Worm (Caenorhabditis elegans) whole organism, L2 larva: Measurements from ENCODE around the gene his-2.

Experiments used
- F13H6.1 ChIP-seq: sonication (generic microtip); optimal IDR thresholded peaks from 2 replicates; lab custom pipeline; 2016; ENCODE audit warnings: missing genetic modification characterization, missing compliant biosample characterization
- R02D3.7 ChIP-seq: fragments of 150-350 bp; optimal IDR thresholded peaks from 2 replicates; lab custom pipeline; 2014; ENCODE audit warnings: missing biosample characterization, missing genetic modification characterization
- Y55F3AM.14 ChIP-seq: fragments of 200-800 bp; sonication (Bioruptor generic); optimal IDR thresholded peaks from 2 replicates; lab custom pipeline; 2018; ENCODE audit warnings: mild to moderate bottlenecking, missing genetic modification characterization, missing compliant biosample characterization
- aly-2 ChIP-seq: fragments of 150-350 bp; optimal IDR thresholded peaks from 2 replicates; lab custom pipeline; 2014; ENCODE audit warnings: missing biosample characterization, missing genetic modification characterization
- ama-1 ChIP-seq: fragments of 150-350 bp; optimal IDR thresholded peaks from 2 replicates; lab custom pipeline; 2018; ENCODE audit warnings: inconsistent platforms
- blmp-1 ChIP-seq: sonication (generic microtip); optimal IDR thresholded peaks from 2 replicates; lab custom pipeline; 2017; ENCODE audit warnings: missing genetic modification characterization, mild to moderate bottlenecking, missing compliant biosample characterization, antibody characterized with exemption, moderate library complexity; ENCODE audit not compliant: insufficient read depth
- ceh-16 ChIP-seq: fragments of 150-350 bp; optimal IDR thresholded peaks from 2 replicates; lab custom pipeline; 2014; ENCODE audit warnings: missing biosample characterization, missing genetic modification characterization
- ceh-82 ChIP-seq: fragments of 150-350 bp; optimal IDR thresholded peaks from 2 replicates; lab custom pipeline; 2014; ENCODE audit warnings: missing biosample characterization, missing genetic modification characterization
- crh-2 ChIP-seq: sonication (generic microtip); optimal IDR thresholded peaks from 2 replicates; lab custom pipeline; 2017; ENCODE audit warnings: missing biosample characterization, missing genetic modification characterization
- dmd-4 ChIP-seq: sonication (generic microtip); optimal IDR thresholded peaks from 2 replicates; lab custom pipeline; 2017; ENCODE audit warnings: missing biosample characterization, missing genetic modification characterization
- egl-27 ChIP-seq: sonication (generic microtip); optimal IDR thresholded peaks from 3 replicates; lab custom pipeline; 2017; ENCODE audit warnings: missing biosample characterization, missing genetic modification reagents, missing genetic modification characterization
- fos-1 ChIP-seq: fragments of 150-350 bp; optimal IDR thresholded peaks from 2 replicates; lab custom pipeline; 2014; ENCODE audit warnings: missing biosample characterization, missing genetic modification characterization
- gmeb-1 ChIP-seq: fragments of 150-350 bp; optimal IDR thresholded peaks from 2 replicates; lab custom pipeline; 2014; ENCODE audit warnings: missing biosample characterization, missing genetic modification characterization
- lin-11 ChIP-seq: fragments of 150-350 bp; sonication (generic microtip); optimal IDR thresholded peaks from 2 replicates; lab custom pipeline; 2014; ENCODE audit warnings: missing biosample characterization, missing genetic modification characterization, inconsistent platforms, mixed read lengths
- lin-39 ChIP-seq: fragments of 150-350 bp; optimal IDR thresholded peaks from 2 replicates; lab custom pipeline; 2014; ENCODE audit warnings: missing biosample characterization, missing genetic modification reagents, missing genetic modification characterization
- lsy-2 ChIP-seq, 2 experiments: fragments of 150-350 bp in 1 of 2; sonication (generic microtip) in 1 of 2; optimal IDR thresholded peaks; 2 replicates each; lab custom pipeline; 2014 to 2017; ENCODE audit warnings: missing biosample characterization in 2 of 2, missing genetic modification characterization in 2 of 2
- mab-5 ChIP-seq: fragments of 150-350 bp; optimal IDR thresholded peaks from 2 replicates; lab custom pipeline; 2014; ENCODE audit warnings: missing biosample characterization, missing genetic modification characterization
- mbf-1 ChIP-seq: sonication (generic microtip); optimal IDR thresholded peaks from 2 replicates; lab custom pipeline; 2017; ENCODE audit warnings: missing biosample characterization, missing genetic modification characterization
- nhr-10 ChIP-seq: sonication (generic microtip); optimal IDR thresholded peaks from 2 replicates; lab custom pipeline; 2017; ENCODE audit warnings: missing biosample characterization, missing genetic modification characterization
- nhr-11 ChIP-seq: fragments of 150-350 bp; optimal IDR thresholded peaks from 2 replicates; lab custom pipeline; 2014; ENCODE audit warnings: missing biosample characterization, missing genetic modification characterization
- nhr-129 ChIP-seq: fragments of 150-350 bp; optimal IDR thresholded peaks from 2 replicates; lab custom pipeline; 2014; ENCODE audit warnings: missing biosample characterization, missing genetic modification characterization
- nhr-21 ChIP-seq: fragments of 150-350 bp; optimal IDR thresholded peaks from 2 replicates; lab custom pipeline; 2014; ENCODE audit warnings: missing biosample characterization, missing genetic modification characterization
- nhr-237 ChIP-seq: fragments of 150-350 bp; optimal IDR thresholded peaks from 2 replicates; lab custom pipeline; 2014; ENCODE audit warnings: missing biosample characterization, missing genetic modification characterization
- nhr-6 ChIP-seq: fragments of 150-350 bp; optimal IDR thresholded peaks from 2 replicates; lab custom pipeline; 2014; ENCODE audit warnings: missing biosample characterization, missing genetic modification characterization
- nhr-77 ChIP-seq: fragments of 150-350 bp; optimal IDR thresholded peaks from 2 replicates; lab custom pipeline; 2014; ENCODE audit warnings: missing biosample characterization, missing genetic modification characterization
- peb-1 ChIP-seq: fragments of 150-350 bp; optimal IDR thresholded peaks from 2 replicates; lab custom pipeline; 2014; ENCODE audit warnings: missing biosample characterization, missing genetic modification characterization
- sem-4 ChIP-seq: fragments of 150-350 bp; optimal IDR thresholded peaks from 2 replicates; lab custom pipeline; 2014; ENCODE audit warnings: missing biosample characterization, missing genetic modification reagents, missing genetic modification characterization
- skn-1 ChIP-seq: sonication (generic microtip); optimal IDR thresholded peaks from 2 replicates; lab custom pipeline; 2017; ENCODE audit warnings: missing biosample characterization, missing genetic modification characterization
- sma-3 ChIP-seq: sonication (generic microtip); optimal IDR thresholded peaks from 2 replicates; lab custom pipeline; 2016; ENCODE audit warnings: missing genetic modification reagents, missing genetic modification characterization, missing compliant biosample characterization
- snpc-4 ChIP-seq: fragments of 150-350 bp; optimal IDR thresholded peaks from 2 replicates; lab custom pipeline; 2014; ENCODE audit warnings: missing biosample characterization, missing genetic modification characterization
- unc-39 ChIP-seq: fragments of 150-350 bp; optimal IDR thresholded peaks from 2 replicates; lab custom pipeline; 2014; ENCODE audit warnings: missing biosample characterization, missing genetic modification characterization
- unc-62 ChIP-seq: fragments of 150-350 bp; optimal IDR thresholded peaks from 2 replicates; lab custom pipeline; 2014; ENCODE audit warnings: missing biosample characterization, missing genetic modification reagents, missing genetic modification characterization
- zag-1 ChIP-seq: fragments of 150-350 bp; optimal IDR thresholded peaks from 2 replicates; lab custom pipeline; 2014; ENCODE audit warnings: missing biosample characterization, missing genetic modification characterization
- ztf-4 ChIP-seq: fragments of 150-350 bp; optimal IDR thresholded peaks from 2 replicates; lab custom pipeline; 2014; ENCODE audit warnings: missing biosample characterization, missing genetic modification characterization

Gene his-2

DNA sequence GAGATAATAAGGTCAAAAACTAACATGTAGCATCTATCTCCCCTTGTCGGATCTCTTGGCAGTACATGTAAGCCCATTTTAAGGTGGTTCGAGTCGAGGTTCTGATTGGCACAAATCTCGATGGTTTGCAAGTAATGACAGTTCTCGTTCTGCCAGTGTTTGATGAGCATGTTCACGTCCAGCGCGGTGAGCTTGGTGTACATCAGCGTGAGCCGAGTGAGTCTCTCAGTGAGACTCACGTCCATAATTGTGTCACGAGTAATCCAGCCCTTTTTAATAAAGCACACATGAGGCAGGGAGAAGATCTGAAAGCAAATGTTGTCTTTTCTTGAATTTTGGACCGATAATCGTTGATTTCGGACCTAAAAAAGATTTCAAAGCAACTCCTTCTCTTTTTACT is 9.3 kb downstream of the his-2 start, which contains the start of gene T10C6.16:
Gene T10C6.16, minus strand, starts transcription at position 245 of the 400 bp plus-strand sequence.
- no peak for TF ChIP-seq snpc-4 (tag; lab: Kevin White, UChicago)
- TF ChIP-seq nhr-11 (tag; lab: Kevin White, UChicago): no peak
- no peak for TF ChIP-seq R02D3.7 (tag; lab: Kevin White, UChicago)
- no peak for TF ChIP-seq unc-62 (GFP tag; lab: Kevin White, UChicago)
- no peak for TF ChIP-seq Y55F3AM.14 (GFP tag; lab: Kevin White, UChicago)
- no peak for TF ChIP-seq gmeb-1 (tag; lab: Kevin White, UChicago)

DNA sequence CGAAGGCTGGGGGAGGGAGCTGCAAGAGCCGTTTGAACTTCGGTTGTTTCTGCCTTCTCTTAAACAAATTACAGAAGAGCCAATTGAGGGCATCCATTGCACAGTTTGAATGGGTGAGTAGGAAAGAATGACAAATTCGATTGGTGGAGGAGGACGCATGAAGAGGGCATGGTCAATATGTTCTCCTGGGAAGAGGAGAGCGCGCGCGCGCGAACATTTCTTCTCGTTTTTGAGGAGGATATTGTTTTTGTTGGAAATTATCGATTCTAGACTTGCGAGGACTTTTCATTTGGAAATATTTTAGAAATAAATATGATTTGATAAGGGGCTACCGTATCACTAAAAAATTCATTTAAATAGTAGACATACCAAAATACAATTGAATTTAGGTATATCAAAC is 10.5 kb downstream of the his-2 start, which contains the start of gene T10C6.7:
Gene T10C6.7, minus strand, starts transcription at position 143 of the 400 bp plus-strand sequence.
- TF ChIP-seq nhr-10 (tag; lab: Kevin White, UChicago): no peak
- no peak for TF ChIP-seq unc-62 (GFP tag; lab: Kevin White, UChicago)
- TF ChIP-seq ama-1 (lab: Kevin White, UChicago): no peak
- no peak for TF ChIP-seq sma-3
- TF ChIP-seq lin-39: no peak

- no peak for TF ChIP-seq mab-5 (tag; lab: Kevin White, UChicago)
- TF ChIP-seq nhr-129 (tag; lab: Kevin White, UChicago): no peak
- TF ChIP-seq nhr-21 (tag; lab: Kevin White, UChicago): no peak
- TF ChIP-seq gmeb-1 (tag; lab: Kevin White, UChicago): no peak
- TF ChIP-seq ceh-16: no peak
- no peak for TF ChIP-seq ceh-82 (tag; lab: Kevin White, UChicago)
- TF ChIP-seq peb-1: no peak
- no peak for TF ChIP-seq ztf-4
- no peak for TF ChIP-seq aly-2
- TF ChIP-seq nhr-6 (tag; lab: Kevin White, UChicago): no peak
- no peak for TF ChIP-seq nhr-237 (tag; lab: Kevin White, UChicago)
- no peak for TF ChIP-seq lsy-2 (tag; optimal IDR thresholded peaks at IDR 0.05; lab: Kevin White, UChicago)
- TF ChIP-seq unc-62 (GFP tag; lab: Kevin White, UChicago): no peak
- no peak for TF ChIP-seq unc-39 (tag; lab: Kevin White, UChicago)
- no peak for TF ChIP-seq nhr-77 (tag; lab: Kevin White, UChicago)
- no peak for TF ChIP-seq R02D3.7 (tag; lab: Kevin White, UChicago)
- no peak for TF ChIP-seq zag-1 (tag; lab: Kevin White, UChicago)
These were observed 12.8 kb downstream of the his-2 start for ce11 chrV:16029237-16029636.

DNA sequence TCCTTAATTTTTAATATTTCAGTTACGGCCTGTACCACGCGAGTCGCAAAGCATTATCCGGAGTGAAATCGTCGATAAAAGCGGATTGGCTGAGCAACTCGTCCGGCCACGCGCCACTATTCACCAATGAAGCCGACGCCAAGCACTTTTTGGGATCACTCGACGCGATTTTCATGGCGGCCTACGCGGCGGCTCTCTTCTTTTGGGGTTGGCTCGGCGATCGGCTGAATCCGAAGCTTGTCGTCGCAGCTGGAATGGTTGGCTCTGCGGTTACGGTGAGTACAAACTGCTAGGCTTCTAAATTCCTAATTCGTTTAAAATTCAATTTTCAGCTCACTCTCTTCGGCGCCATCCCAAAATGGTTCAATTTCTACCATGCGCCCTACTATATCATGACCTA is 17.2 kb downstream of the his-2 start:
- TF ChIP-seq peb-1 (no peak), nhr-237 (tag; lab: Kevin White, UChicago) (no peak), gmeb-1 (tag; lab: Kevin White, UChicago) (no peak), nhr-6 (tag; lab: Kevin White, UChicago) (no peak), R02D3.7 (tag; lab: Kevin White, UChicago) (no peak), nhr-11 (tag; lab: Kevin White, UChicago) (no peak), aly-2 (no peak), blmp-1 (no peak), dmd-4 (no peak), mbf-1 (no peak), lin-11 (tag; lab: Kevin White, UChicago) (no peak), nhr-10 (tag; lab: Kevin White, UChicago) (no peak), sem-4 (no peak), unc-62 (GFP tag; lab: Kevin White, UChicago) (no peak)
- TF ChIP-seq, all 48 proteins: peak for 0

ce11 chrV:16024300-16024699 is 17.8 kb downstream of the his-2 start, which contains the start of gene T10C6.6:
TSS of gene T10C6.6 (plus strand) at chrV:16024326.
- TF ChIP-seq nhr-77 (tag; lab: Kevin White, UChicago) (no peak), egl-27 (tag; lab: Kevin White, UChicago) (no peak), fos-1 (tag; lab: Kevin White, UChicago) (no peak), nhr-10 (tag; lab: Kevin White, UChicago) (no peak), R02D3.7 (tag; lab: Kevin White, UChicago) (no peak), snpc-4 (tag; lab: Kevin White, UChicago) (no peak), F13H6.1 (tag; lab: Kevin White, UChicago) (no peak), nhr-237 (tag; lab: Kevin White, UChicago) (no peak), skn-1 (tag; lab: Kevin White, UChicago) (no peak), ama-1 (lab: Kevin White, UChicago) (no peak), crh-2 (tag; lab: Kevin White, UChicago) (no peak)
